Fruit fly (Drosophila melanogaster): ENCODE measurements around the gene CG1486.

- TF ChIP-seq CG8478 (optimal IDR thresholded peaks at IDR 0.05) (no peak), pan (optimal IDR thresholded peaks at IDR 0.05) (no peak), Dll (optimal IDR thresholded peaks at IDR 0.05) (no peak), psq (optimal IDR thresholded peaks at IDR 0.05) (no peak)
Measured at dm6 chrX:21323171-21323695, 613 bp upstream of the CG1486 start.
